Worm (Caenorhabditis elegans): ENCODE results near the gene Y2H9A.6.

- TF ChIP-seq tbx-11 (GFP tag; IDR thresholded peaks at IDR 0.05) (no peak), hmbx-1 (tag; optimal IDR thresholded peaks at IDR 0.05) (no peak), ama-1 (optimal IDR thresholded peaks at IDR 0.05) (no peak), F13C5.2 (tag; optimal IDR thresholded peaks at IDR 0.05) (no peak), flt-1 (GFP tag; IDR thresholded peaks at IDR 0.05) (no peak)
These were observed 28.4 kb downstream of the Y2H9A.6 start for ce11 chrV:13472062-13472461.

Data from whole organism, early embryonic.